Fruit fly (Drosophila melanogaster) whole organism, pupa: ENCODE results near the gene feo.

Source experiments
- CG12605 ChIP-seq: fragments of 200-800 bp; sonication (Bioruptor generic); IDR thresholded peaks from 2 replicates; pipeline ENCODE4 v1.3.6; 2022; ENCODE audit warnings: missing biosample characterization, missing genetic modification characterization
- CG14655 ChIP-seq: fragments of 200-800 bp; sonication (Bioruptor generic); optimal IDR thresholded peaks from 3 replicates; lab custom pipeline; 2017; ENCODE audit warnings: mild to moderate bottlenecking, missing biosample characterization, missing genetic modification reagents, missing genetic modification characterization
- CG15710 ChIP-seq: fragments of 200-800 bp; sonication (Bioruptor generic); optimal IDR thresholded peaks from 2 replicates; lab custom pipeline; 2018; ENCODE audit warnings: missing biosample characterization, mild to moderate bottlenecking, missing genetic modification characterization, moderate library complexity
- CG32121 ChIP-seq: fragments of 200-800 bp; sonication (Bioruptor generic); IDR thresholded peaks from 2 replicates; pipeline ENCODE4 v1.3.6; 2022; ENCODE audit warnings: missing biosample characterization, missing genetic modification characterization
- CG4496 ChIP-seq: fragments of 200-800 bp; sonication (Bioruptor generic); IDR thresholded peaks from 3 replicates; pipeline ENCODE4 v1.3.6; 2022; ENCODE audit warnings: missing biosample characterization, missing genetic modification characterization
- CG8159 ChIP-seq: fragments of 200-800 bp; sonication (Bioruptor generic); optimal IDR thresholded peaks from 3 replicates; lab custom pipeline; 2018; ENCODE audit warnings: missing biosample characterization, mild to moderate bottlenecking, missing genetic modification characterization, moderate library complexity
- D1 ChIP-seq: fragments of 200-800 bp; sonication (Bioruptor generic); optimal IDR thresholded peaks from 2 replicates; lab custom pipeline; 2018; ENCODE audit warnings: missing biosample characterization, mild to moderate bottlenecking, missing genetic modification characterization, moderate library complexity
- Snoo ChIP-seq: fragments of 200-800 bp; sonication (Bioruptor generic); optimal IDR thresholded peaks from 3 replicates; lab custom pipeline; 2017; ENCODE audit warnings: missing biosample characterization, mild to moderate bottlenecking, missing genetic modification characterization, inconsistent platforms
- fd96Ca ChIP-seq: fragments of 200-800 bp; sonication (Bioruptor generic); IDR thresholded peaks from 3 replicates; pipeline ENCODE4 v1.3.6; 2022; ENCODE audit warnings: missing biosample characterization, missing genetic modification characterization

DNA sequence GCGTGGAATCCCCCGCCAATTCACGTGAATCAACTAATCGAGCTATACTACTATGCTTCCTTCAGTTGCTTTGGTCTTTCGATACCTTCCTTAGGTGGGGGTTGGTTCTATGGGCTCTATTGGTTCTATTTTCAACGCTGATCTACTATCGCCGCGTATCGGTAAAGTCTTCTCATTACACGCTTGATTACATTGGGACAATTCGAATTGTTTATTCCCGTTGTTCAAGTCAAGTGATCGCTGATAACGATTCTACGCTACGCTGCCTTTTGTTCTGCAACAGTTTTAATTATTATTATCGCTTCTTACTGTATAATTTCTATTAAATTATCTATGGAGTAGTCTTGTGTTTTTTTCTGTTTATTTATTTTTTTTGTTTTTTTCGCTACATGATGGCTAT is 33.0 kb upstream of the feo start:
- TF ChIP-seq CG4496 (GFP tag; lab: Robert Waterston, UW) (no peak), D1 (tag; lab: Kevin White, UChicago) (no peak), Snoo (tag; lab: Kevin White, UChicago) (no peak), CG14655 (GFP tag; lab: Kevin White, UChicago) (no peak), CG8159 (tag; lab: Kevin White, UChicago) (no peak), CG12605 (GFP tag; lab: Robert Waterston, UW) (no peak), CG32121 (GFP tag; lab: Robert Waterston, UW) (no peak), fd96Ca (GFP tag; lab: Robert Waterston, UW) (no peak), CG15710 (no peak)
